Worm (Caenorhabditis elegans) whole organism, young adult: Measurements from ENCODE around the gene F45D3.2.

Source experiments
- F23B12.7 ChIP-seq: sonication (generic microtip); optimal IDR thresholded peaks from 2 replicates; lab custom pipeline; 2017; ENCODE audit warnings: missing genetic modification characterization, mild to moderate bottlenecking, missing compliant biosample characterization, antibody characterized with exemption, moderate library complexity; ENCODE audit not compliant: insufficient read depth
- dpff-1 ChIP-seq: sonication (generic microtip); optimal IDR thresholded peaks from 2 replicates; lab custom pipeline; 2017; ENCODE audit warnings: mild to moderate bottlenecking, missing genetic modification characterization, missing compliant biosample characterization
- egl-18 ChIP-seq: fragments of 200-800 bp; sonication (Bioruptor generic); IDR thresholded peaks from 2 replicates; pipeline ENCODE4 v1.3.6; 2022; ENCODE audit warnings: missing genetic modification reagents, missing genetic modification characterization, missing compliant biosample characterization
- nhr-120 ChIP-seq: fragments of 200-800 bp; sonication (Bioruptor generic); IDR thresholded peaks from 2 replicates; pipeline ENCODE4 v1.3.6; 2022; ENCODE audit warnings: missing genetic modification characterization, missing compliant biosample characterization
- nhr-90 ChIP-seq: sonication (generic microtip); optimal IDR thresholded peaks from 2 replicates; lab custom pipeline; 2016; ENCODE audit warnings: missing genotype, mild to moderate bottlenecking, missing genetic modification characterization, missing compliant biosample characterization
- tbx-9 ChIP-seq: sonication (generic microtip); optimal IDR thresholded peaks from 2 replicates; lab custom pipeline; 2016; ENCODE audit warnings: borderline replicate concordance, missing genetic modification characterization, inconsistent platforms, missing compliant biosample characterization
- unc-62 ChIP-seq: fragments of 150-350 bp; optimal IDR thresholded peaks from 2 replicates; lab custom pipeline; 2014; ENCODE audit warnings: missing biosample characterization, missing genetic modification reagents, missing genetic modification characterization
- zim-3 ChIP-seq: sonication (generic microtip); optimal IDR thresholded peaks from 2 replicates; lab custom pipeline; 2017; ENCODE audit warnings: mild to moderate bottlenecking, missing genetic modification characterization, moderate library complexity, missing compliant biosample characterization
- ztf-22 ChIP-seq: fragments of 200-800 bp; sonication (Bioruptor generic); optimal IDR thresholded peaks from 2 replicates; lab custom pipeline; 2018; ENCODE audit warnings: mild to moderate bottlenecking, missing genetic modification characterization, moderate library complexity, missing compliant biosample characterization

ce11 chrV:12506185-12506584, 34.7 kb upstream of the F45D3.2 start, which contains the start of gene nlp-46:
- no peak for TF ChIP-seq unc-62 (GFP tag; lab: Kevin White, UChicago)
- no peak for TF ChIP-seq nhr-90
- TF ChIP-seq dpff-1, result no peak
- TF ChIP-seq tbx-9 (tag; lab: Kevin White, UChicago), result no peak
- TF ChIP-seq zim-3 (tag; lab: Kevin White, UChicago), result no peak
- no peak for TF ChIP-seq egl-18
- no peak for TF ChIP-seq F23B12.7 (tag; lab: Kevin White, UChicago)
- TF ChIP-seq nhr-120 (GFP tag; lab: Robert Waterston, UW), result no peak
- no peak for TF ChIP-seq ztf-22 (GFP tag; lab: Kevin White, UChicago)
